Fruit fly (Drosophila melanogaster) whole organism, wandering third instar larva: ENCODE measurements around the gene CG10725.

Source experiments
- Abd-B ChIP-seq: fragments of >200 bp; optimal IDR thresholded peaks from 2 replicates; lab custom pipeline; 2017; ENCODE audit warnings: missing biosample characterization, missing genetic modification characterization
- CG9705 ChIP-seq: fragments of 200-800 bp; sonication (Bioruptor generic); optimal IDR thresholded peaks from 2 replicates; lab custom pipeline; 2018; ENCODE audit warnings: missing biosample characterization, mild to moderate bottlenecking, missing genetic modification characterization
- CrebA ChIP-seq: fragments of 200-800 bp; sonication (Bioruptor generic); optimal IDR thresholded peaks from 2 replicates; lab custom pipeline; 2016; ENCODE audit warnings: missing biosample characterization, mild to moderate bottlenecking, missing genetic modification characterization, borderline replicate concordance
- Dif ChIP-seq: fragments of 200-275, 200-300 bp; sonication (Bioruptor generic); optimal IDR thresholded peaks from 2 replicates; lab custom pipeline; 2018; ENCODE audit warnings: missing biosample characterization, missing genetic modification characterization; ENCODE audit not compliant: partially characterized antibody
- GATAd ChIP-seq: sonication (Bioruptor generic); optimal IDR thresholded peaks from 2 replicates; lab custom pipeline; 2016; ENCODE audit warnings: missing biosample characterization, missing genetic modification characterization
- HLH106 ChIP-seq: fragments of 200-800 bp; optimal IDR thresholded peaks from 3 replicates; lab custom pipeline; 2019; ENCODE audit warnings: missing biosample characterization, mild to moderate bottlenecking, missing genetic modification characterization, moderate library complexity
- Hnf4 ChIP-seq: fragments of 200-800 bp; sonication (Bioruptor generic); optimal IDR thresholded peaks from 2 replicates; lab custom pipeline; 2016; ENCODE audit warnings: missing biosample characterization, mild to moderate bottlenecking, missing genetic modification characterization
- Hr78 ChIP-seq: fragments of >200 bp; optimal IDR thresholded peaks from 2 replicates; lab custom pipeline; 2017; ENCODE audit warnings: missing biosample characterization, missing genetic modification characterization
- Hr83 ChIP-seq: fragments of 200-300 bp; sonication (Bioruptor generic); optimal IDR thresholded peaks from 2 replicates; lab custom pipeline; 2016; ENCODE audit warnings: missing biosample characterization, mild to moderate bottlenecking, missing genetic modification characterization, moderate library complexity; ENCODE audit not compliant: poor library complexity, severe bottlenecking
- Jra ChIP-seq: sonication (Bioruptor generic); optimal IDR thresholded peaks from 2 replicates; lab custom pipeline; 2016; ENCODE audit warnings: missing biosample characterization, missing genetic modification characterization
- Mio ChIP-seq: sonication (Bioruptor generic); optimal IDR thresholded peaks from 2 replicates; lab custom pipeline; 2016; ENCODE audit warnings: missing biosample characterization, missing genetic modification characterization
- Myc ChIP-seq: fragments of >200 bp; optimal IDR thresholded peaks from 2 replicates; lab custom pipeline; 2017
- N ChIP-seq: fragments of >200 bp; optimal IDR thresholded peaks from 2 replicates; lab custom pipeline; 2018; ENCODE audit warnings: missing biosample characterization, missing external identifiers, missing genetic modification characterization
- OdsH ChIP-seq: fragments of 200-800 bp; sonication (Bioruptor generic); optimal IDR thresholded peaks from 2 replicates; lab custom pipeline; 2016; ENCODE audit warnings: missing biosample characterization, mild to moderate bottlenecking, missing genetic modification characterization
- Rel ChIP-seq, 2 experiments: fragments of 200-800 bp; sonication (Bioruptor generic) in 1 of 2; optimal IDR thresholded peaks; 2 replicates in 1 of 2; 3 replicates in 1 of 2; lab custom pipeline; 2016 to 2019; ENCODE audit warnings: mild to moderate bottlenecking in 2 of 2, missing biosample characterization in 2 of 2, missing genetic modification characterization in 2 of 2, moderate library complexity in 1 of 2
- Sp1 ChIP-seq: fragments of 200-800 bp; sonication (Bioruptor generic); optimal IDR thresholded peaks from 3 replicates; lab custom pipeline; 2019; ENCODE audit warnings: missing biosample characterization, mild to moderate bottlenecking, missing genetic modification characterization, moderate library complexity
- br ChIP-seq: fragments of 200-800 bp; sonication (Bioruptor generic); optimal IDR thresholded peaks from 2 replicates; lab custom pipeline; 2016; ENCODE audit warnings: missing biosample characterization, missing genetic modification characterization
- brk ChIP-seq: fragments of 200-800 bp; sonication (Bioruptor generic); optimal IDR thresholded peaks from 2 replicates; lab custom pipeline; 2016; ENCODE audit warnings: missing biosample characterization, mild to moderate bottlenecking, missing genetic modification characterization
- dmrt93B ChIP-seq: fragments of 200-800 bp; sonication (Bioruptor generic); optimal IDR thresholded peaks from 2 replicates; lab custom pipeline; 2018; ENCODE audit warnings: missing biosample characterization, mild to moderate bottlenecking, missing genetic modification characterization
- dsf ChIP-seq: sonication (Bioruptor generic); optimal IDR thresholded peaks from 2 replicates; lab custom pipeline; 2016; ENCODE audit warnings: missing biosample characterization, missing genetic modification characterization, borderline replicate concordance
- ey ChIP-seq: fragments of 200-800 bp; sonication (Bioruptor generic); optimal IDR thresholded peaks from 2 replicates; lab custom pipeline; 2016; ENCODE audit warnings: missing biosample characterization, missing genetic modification characterization
- foxo ChIP-seq, 2 experiments: fragments of 200-800 bp; sonication (Bioruptor generic); optimal IDR thresholded peaks; 2 replicates in 1 of 2; 3 replicates in 1 of 2; lab custom pipeline; 2016 to 2017; ENCODE audit warnings: missing biosample characterization in 2 of 2, missing genetic modification characterization in 2 of 2
- fru ChIP-seq: fragments of 200-800 bp; sonication (Bioruptor generic); optimal IDR thresholded peaks from 3 replicates; lab custom pipeline; 2016; ENCODE audit warnings: missing biosample characterization, mild to moderate bottlenecking, missing genetic modification characterization
- h ChIP-seq: fragments of 200-800 bp; sonication (Bioruptor generic); optimal IDR thresholded peaks from 3 replicates; lab custom pipeline; 2016; ENCODE audit warnings: missing biosample characterization, mild to moderate bottlenecking, missing genetic modification characterization
- jim ChIP-seq: fragments of 175-275, 200-325 bp; sonication (Bioruptor generic); optimal IDR thresholded peaks from 2 replicates; lab custom pipeline; 2016; ENCODE audit warnings: missing biosample characterization, mild to moderate bottlenecking, missing genetic modification characterization
- lola ChIP-seq: fragments of >200 bp; optimal IDR thresholded peaks from 2 replicates; lab custom pipeline; 2017; ENCODE audit warnings: missing biosample characterization, missing genetic modification characterization
- psq ChIP-seq: fragments of 200-800 bp; sonication (Bioruptor generic); optimal IDR thresholded peaks from 3 replicates; lab custom pipeline; 2017; ENCODE audit warnings: missing biosample characterization, mild to moderate bottlenecking, missing genetic modification characterization, moderate library complexity
- rgr ChIP-seq: fragments of 200-800 bp; sonication (Bioruptor generic); optimal IDR thresholded peaks from 3 replicates; lab custom pipeline; 2016; ENCODE audit warnings: missing biosample characterization, mild to moderate bottlenecking, missing genetic modification characterization
- sage ChIP-seq: fragments of 200-800 bp; sonication (Bioruptor generic); optimal IDR thresholded peaks from 2 replicates; lab custom pipeline; 2016; ENCODE audit warnings: missing biosample characterization, mild to moderate bottlenecking, missing genetic modification characterization
- sv ChIP-seq: fragments of 200-800 bp; sonication (Bioruptor generic); optimal IDR thresholded peaks from 3 replicates; lab custom pipeline; 2016; ENCODE audit warnings: missing biosample characterization, missing genetic modification characterization
- tai ChIP-seq: sonication (Bioruptor generic); optimal IDR thresholded peaks from 2 replicates; lab custom pipeline; 2016; ENCODE audit warnings: missing biosample characterization, missing genetic modification characterization
- usp ChIP-seq: fragments of >200 bp; optimal IDR thresholded peaks from 2 replicates; lab custom pipeline; 2017; ENCODE audit warnings: missing biosample characterization, missing genetic modification characterization
- woc ChIP-seq: sonication (Bioruptor generic); optimal IDR thresholded peaks from 2 replicates; lab custom pipeline; 2016; ENCODE audit warnings: missing biosample characterization, mild to moderate bottlenecking, missing genetic modification characterization

Gene CG10725

DNA sequence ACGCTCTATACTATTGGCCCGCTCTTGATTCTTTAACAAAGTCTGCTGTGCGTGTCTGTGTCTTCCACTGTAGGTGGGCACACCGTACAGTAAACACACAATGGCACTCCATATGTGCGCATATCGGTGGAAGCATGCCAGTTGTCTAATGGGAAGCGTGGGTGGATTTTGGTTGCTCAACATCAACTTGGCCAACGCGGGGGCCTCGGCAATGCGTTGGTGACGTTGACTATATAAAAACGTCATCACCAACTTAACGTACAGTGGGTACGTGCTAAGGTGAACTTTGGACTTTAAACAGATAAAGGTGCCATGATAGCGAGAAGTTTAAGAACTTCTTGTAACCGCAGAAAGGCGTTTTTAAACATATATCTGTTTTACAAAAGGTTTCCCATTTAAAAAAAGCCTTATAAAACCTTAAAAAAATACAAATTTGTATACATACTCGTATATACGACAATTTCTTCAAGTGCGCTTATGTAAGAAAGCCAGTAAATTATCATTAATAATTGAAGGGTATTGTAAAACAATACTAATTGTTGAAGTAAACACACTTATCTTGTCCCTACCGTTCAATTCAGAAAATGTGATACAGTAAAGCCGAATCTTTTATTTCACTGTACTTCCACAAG lies 42.0 kb downstream of the CG10725 start:
- TF ChIP-seq rgr (GFP tag; lab: Kevin White, UChicago) (peak; percentile 58), N (no peak), foxo (GFP tag; optimal IDR thresholded peaks at IDR 0.05; lab: Kevin White, UChicago) (peak in 1 of 2 experiments; percentile 63), jim (GFP tag; lab: Kevin White, UChicago) (no peak), CG9705 (GFP tag; lab: Kevin White, UChicago) (peak; percentile 29), dmrt93B (GFP tag; lab: Kevin White, UChicago) (peak; percentile 15), woc (peak; percentile 46), GATAd (GFP tag; lab: Kevin White, UChicago) (no peak), sage (GFP tag; lab: Kevin White, UChicago) (no peak), Mio (GFP tag; lab: Kevin White, UChicago) (no peak), OdsH (GFP tag; lab: Kevin White, UChicago) (no peak), Abd-B (GFP tag; lab: Kevin White, UChicago) (no peak), Hnf4 (GFP tag; lab: Kevin White, UChicago) (peak; percentile 35), HLH106 (tag; lab: Kevin White, UChicago) (peak; percentile 60), br (GFP tag; lab: Kevin White, UChicago) (peak; percentile 15), tai (GFP tag; lab: Kevin White, UChicago) (no peak), Hr78 (no peak), psq (peak; percentile 27), Myc (no peak), brk (GFP tag; lab: Kevin White, UChicago) (peak; percentile 25), ey (peak; percentile 39), Dif (no peak), Rel (GFP tag; optimal IDR thresholded peaks at IDR 0.05; lab: Kevin White, UChicago) (no peak), Rel (tag; optimal IDR thresholded peaks at IDR 0.05; lab: Kevin White, UChicago) (no peak), lola (no peak), h (peak; percentile 51), CrebA (GFP tag; lab: Kevin White, UChicago) (no peak), sv (no peak), Sp1 (GFP tag; lab: Kevin White, UChicago) (peak; percentile 28), fru (GFP tag; lab: Kevin White, UChicago) (peak; percentile 58)
- TF ChIP-seq, all 38 proteins: peak for 14

DNA sequence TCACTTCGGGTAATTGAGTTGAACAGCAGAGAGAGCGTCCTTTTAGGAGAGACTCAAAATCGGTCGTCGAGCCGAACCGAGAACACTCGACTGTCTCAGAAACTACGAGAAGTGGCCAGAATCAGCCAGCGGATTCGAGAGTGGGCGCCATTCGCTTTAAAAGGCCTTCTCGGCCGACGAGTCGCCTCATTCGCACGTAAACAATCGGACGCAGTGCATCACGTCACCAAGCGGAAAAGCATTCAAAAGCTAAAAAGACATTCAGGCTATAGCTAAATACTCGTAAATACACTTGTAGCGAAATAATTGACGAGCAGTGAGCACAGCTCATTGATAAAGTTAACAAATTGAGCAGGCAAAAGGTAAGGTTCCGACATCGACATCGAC lies 42.5 kb downstream of the CG10725 start:
- TF ChIP-seq lola (no peak), Rel (GFP tag; optimal IDR thresholded peaks at IDR 0.05; lab: Kevin White, UChicago) (no peak), Rel (tag; optimal IDR thresholded peaks at IDR 0.05; lab: Kevin White, UChicago) (peak; percentile 16)

DNA sequence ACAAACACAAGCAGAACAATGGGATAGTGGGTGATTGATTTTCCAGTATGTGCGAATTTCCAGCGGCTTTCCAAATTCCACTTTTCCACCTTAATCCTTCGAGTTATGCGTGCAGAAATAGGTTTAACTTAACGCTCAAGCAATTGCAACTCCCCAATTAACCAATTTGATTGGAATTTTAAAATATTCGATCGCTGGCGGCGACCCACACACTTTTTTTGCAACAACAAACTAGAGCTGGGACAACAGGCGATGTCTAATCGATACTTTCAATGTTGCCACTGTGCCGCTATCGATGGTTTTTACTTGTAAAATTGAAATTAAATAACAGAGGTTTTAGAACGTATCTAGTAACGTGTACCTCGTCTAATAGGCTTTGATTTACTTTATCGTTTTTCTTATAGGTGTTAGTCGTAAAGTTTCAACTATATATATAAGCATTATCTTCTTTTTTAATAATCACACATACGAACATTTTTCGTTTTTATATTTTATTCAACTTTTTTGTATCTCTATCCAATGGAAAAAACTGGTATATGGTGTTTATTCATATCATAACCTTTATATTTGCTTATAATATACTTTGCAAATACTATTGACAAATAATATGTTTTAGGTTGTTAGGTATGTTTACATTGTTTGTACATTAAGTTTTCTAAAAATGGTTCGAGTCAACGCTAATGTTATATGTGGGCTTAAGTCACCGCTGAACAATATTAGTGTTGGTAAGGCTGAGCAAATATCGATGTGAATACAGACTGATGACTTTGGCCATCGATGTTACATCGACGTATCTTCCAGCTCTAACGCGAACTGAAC lies 48.5 kb downstream of the CG10725 start, which contains the start of the genes Abp1 and Tgi:
Gene Abp1, minus strand, starts transcription at position 240 of the 819 bp plus-strand sequence.
Gene Tgi, plus strand, starts transcription at position 757 of the 819 bp plus-strand sequence.
- peak in 1 of 2 experiments; percentile 26 for TF ChIP-seq foxo (GFP tag; optimal IDR thresholded peaks at IDR 0.05; lab: Kevin White, UChicago)
- no peak for TF ChIP-seq Dif
- TF ChIP-seq Hnf4 (GFP tag; lab: Kevin White, UChicago): peak; percentile 65
- no peak for TF ChIP-seq usp (GFP tag; lab: Kevin White, UChicago)
- TF ChIP-seq h: peak; percentile 26
- TF ChIP-seq Rel (GFP tag; optimal IDR thresholded peaks at IDR 0.05; lab: Kevin White, UChicago): no peak
- TF ChIP-seq Rel (tag; optimal IDR thresholded peaks at IDR 0.05; lab: Kevin White, UChicago): peak; percentile 5
- no peak for TF ChIP-seq sage (GFP tag; lab: Kevin White, UChicago)
- TF ChIP-seq brk (GFP tag; lab: Kevin White, UChicago): peak; percentile 52
- peak; percentile 11 for TF ChIP-seq dsf (GFP tag; lab: Kevin White, UChicago)
- peak; percentile 55 for TF ChIP-seq Jra
- TF ChIP-seq OdsH (GFP tag; lab: Kevin White, UChicago): no peak
- no peak for TF ChIP-seq CG9705 (GFP tag; lab: Kevin White, UChicago)
- no peak for TF ChIP-seq sv
- TF ChIP-seq woc: peak; percentile 14
- TF ChIP-seq Abd-B (GFP tag; lab: Kevin White, UChicago): no peak
- no peak for TF ChIP-seq Sp1 (GFP tag; lab: Kevin White, UChicago)
- TF ChIP-seq dmrt93B (GFP tag; lab: Kevin White, UChicago): no peak
- peak; percentile 3 for TF ChIP-seq fru (GFP tag; lab: Kevin White, UChicago)
- TF ChIP-seq Hr83 (GFP tag; lab: Kevin White, UChicago): peak; percentile 61
- peak; percentile 47 for TF ChIP-seq rgr (GFP tag; lab: Kevin White, UChicago)
